Worm (Caenorhabditis elegans) whole organism, L2 larva: ENCODE data around the gene tag-290.

Source experiments
- C34F6.9 ChIP-seq: fragments of 150-350 bp; optimal IDR thresholded peaks from 2 replicates; lab custom pipeline; 2014; ENCODE audit warnings: missing biosample characterization, missing genetic modification characterization
- Y55F3AM.14 ChIP-seq: fragments of 200-800 bp; sonication (Bioruptor generic); optimal IDR thresholded peaks from 2 replicates; lab custom pipeline; 2018; ENCODE audit warnings: mild to moderate bottlenecking, missing genetic modification characterization, missing compliant biosample characterization
- ama-1 ChIP-seq: fragments of 150-350 bp; optimal IDR thresholded peaks from 2 replicates; lab custom pipeline; 2018; ENCODE audit warnings: inconsistent platforms
- blmp-1 ChIP-seq: sonication (generic microtip); optimal IDR thresholded peaks from 2 replicates; lab custom pipeline; 2017; ENCODE audit warnings: missing genetic modification characterization, mild to moderate bottlenecking, missing compliant biosample characterization, antibody characterized with exemption, moderate library complexity; ENCODE audit not compliant: insufficient read depth
- ceh-16 ChIP-seq: fragments of 150-350 bp; optimal IDR thresholded peaks from 2 replicates; lab custom pipeline; 2014; ENCODE audit warnings: missing biosample characterization, missing genetic modification characterization
- crh-2 ChIP-seq: sonication (generic microtip); optimal IDR thresholded peaks from 2 replicates; lab custom pipeline; 2017; ENCODE audit warnings: missing biosample characterization, missing genetic modification characterization
- egl-27 ChIP-seq: sonication (generic microtip); optimal IDR thresholded peaks from 3 replicates; lab custom pipeline; 2017; ENCODE audit warnings: missing biosample characterization, missing genetic modification reagents, missing genetic modification characterization
- elt-1 ChIP-seq: fragments of 150-350 bp; optimal IDR thresholded peaks from 2 replicates; lab custom pipeline; 2014; ENCODE audit warnings: missing biosample characterization, missing genetic modification characterization
- elt-3 ChIP-seq: sonication (generic microtip); optimal IDR thresholded peaks from 2 replicates; lab custom pipeline; 2017; ENCODE audit warnings: missing biosample characterization, missing genetic modification characterization
- fos-1 ChIP-seq: fragments of 150-350 bp; optimal IDR thresholded peaks from 2 replicates; lab custom pipeline; 2014; ENCODE audit warnings: missing biosample characterization, missing genetic modification characterization
- gmeb-1 ChIP-seq: fragments of 150-350 bp; optimal IDR thresholded peaks from 2 replicates; lab custom pipeline; 2014; ENCODE audit warnings: missing biosample characterization, missing genetic modification characterization
- lin-11 ChIP-seq: fragments of 150-350 bp; sonication (generic microtip); optimal IDR thresholded peaks from 2 replicates; lab custom pipeline; 2014; ENCODE audit warnings: missing biosample characterization, missing genetic modification characterization, inconsistent platforms, mixed read lengths
- lin-13 ChIP-seq: fragments of 150-350 bp; optimal IDR thresholded peaks from 2 replicates; lab custom pipeline; 2014; ENCODE audit warnings: missing biosample characterization, missing genetic modification reagents, missing genetic modification characterization
- lsy-2 ChIP-seq, 2 experiments: fragments of 150-350 bp in 1 of 2; sonication (generic microtip) in 1 of 2; optimal IDR thresholded peaks; 2 replicates each; lab custom pipeline; 2014 to 2017; ENCODE audit warnings: missing biosample characterization in 2 of 2, missing genetic modification characterization in 2 of 2
- mab-5 ChIP-seq: fragments of 150-350 bp; optimal IDR thresholded peaks from 2 replicates; lab custom pipeline; 2014; ENCODE audit warnings: missing biosample characterization, missing genetic modification characterization
- mbf-1 ChIP-seq: sonication (generic microtip); optimal IDR thresholded peaks from 2 replicates; lab custom pipeline; 2017; ENCODE audit warnings: missing biosample characterization, missing genetic modification characterization
- nhr-10 ChIP-seq: sonication (generic microtip); optimal IDR thresholded peaks from 2 replicates; lab custom pipeline; 2017; ENCODE audit warnings: missing biosample characterization, missing genetic modification characterization
- nhr-11 ChIP-seq: fragments of 150-350 bp; optimal IDR thresholded peaks from 2 replicates; lab custom pipeline; 2014; ENCODE audit warnings: missing biosample characterization, missing genetic modification characterization
- nhr-12 ChIP-seq: fragments of 150-350 bp; optimal IDR thresholded peaks from 2 replicates; lab custom pipeline; 2014; ENCODE audit warnings: missing biosample characterization, missing genetic modification characterization
- nhr-129 ChIP-seq: fragments of 150-350 bp; optimal IDR thresholded peaks from 2 replicates; lab custom pipeline; 2014; ENCODE audit warnings: missing biosample characterization, missing genetic modification characterization
- nhr-21 ChIP-seq: fragments of 150-350 bp; optimal IDR thresholded peaks from 2 replicates; lab custom pipeline; 2014; ENCODE audit warnings: missing biosample characterization, missing genetic modification characterization
- nhr-237 ChIP-seq: fragments of 150-350 bp; optimal IDR thresholded peaks from 2 replicates; lab custom pipeline; 2014; ENCODE audit warnings: missing biosample characterization, missing genetic modification characterization
- nhr-25 ChIP-seq: fragments of 150-350 bp; sonication (generic microtip); optimal IDR thresholded peaks from 3 replicates; lab custom pipeline; 2014; ENCODE audit warnings: missing biosample characterization, missing genetic modification characterization
- nhr-6 ChIP-seq: fragments of 150-350 bp; optimal IDR thresholded peaks from 2 replicates; lab custom pipeline; 2014; ENCODE audit warnings: missing biosample characterization, missing genetic modification characterization
- nhr-77 ChIP-seq: fragments of 150-350 bp; optimal IDR thresholded peaks from 2 replicates; lab custom pipeline; 2014; ENCODE audit warnings: missing biosample characterization, missing genetic modification characterization
- peb-1 ChIP-seq: fragments of 150-350 bp; optimal IDR thresholded peaks from 2 replicates; lab custom pipeline; 2014; ENCODE audit warnings: missing biosample characterization, missing genetic modification characterization
- sem-4 ChIP-seq: fragments of 150-350 bp; optimal IDR thresholded peaks from 2 replicates; lab custom pipeline; 2014; ENCODE audit warnings: missing biosample characterization, missing genetic modification reagents, missing genetic modification characterization
- sma-3 ChIP-seq: sonication (generic microtip); optimal IDR thresholded peaks from 2 replicates; lab custom pipeline; 2016; ENCODE audit warnings: missing genetic modification reagents, missing genetic modification characterization, missing compliant biosample characterization
- sma-9 ChIP-seq, 2 experiments: fragments of 150-350 bp in 1 of 2; sonication (generic microtip) in 1 of 2; optimal IDR thresholded peaks; 2 replicates each; lab custom pipeline; 2014 to 2016; ENCODE audit warnings: missing genetic modification characterization in 2 of 2, mild to moderate bottlenecking in 1 of 2, missing biosample characterization in 1 of 2, missing compliant biosample characterization in 1 of 2, missing genetic modification reagents in 1 of 2, moderate library complexity in 1 of 2
- snpc-4 ChIP-seq: fragments of 150-350 bp; optimal IDR thresholded peaks from 2 replicates; lab custom pipeline; 2014; ENCODE audit warnings: missing biosample characterization, missing genetic modification characterization
- unc-39 ChIP-seq: fragments of 150-350 bp; optimal IDR thresholded peaks from 2 replicates; lab custom pipeline; 2014; ENCODE audit warnings: missing biosample characterization, missing genetic modification characterization
- unc-55 ChIP-seq: fragments of 150-350 bp; sonication (generic microtip); optimal IDR thresholded peaks from 3 replicates; lab custom pipeline; 2014; ENCODE audit warnings: missing biosample characterization, missing genetic modification reagents, missing genetic modification characterization
- zag-1 ChIP-seq: fragments of 150-350 bp; optimal IDR thresholded peaks from 2 replicates; lab custom pipeline; 2014; ENCODE audit warnings: missing biosample characterization, missing genetic modification characterization
- ztf-4 ChIP-seq: fragments of 150-350 bp; optimal IDR thresholded peaks from 2 replicates; lab custom pipeline; 2014; ENCODE audit warnings: missing biosample characterization, missing genetic modification characterization

Gene tag-290

DNA sequence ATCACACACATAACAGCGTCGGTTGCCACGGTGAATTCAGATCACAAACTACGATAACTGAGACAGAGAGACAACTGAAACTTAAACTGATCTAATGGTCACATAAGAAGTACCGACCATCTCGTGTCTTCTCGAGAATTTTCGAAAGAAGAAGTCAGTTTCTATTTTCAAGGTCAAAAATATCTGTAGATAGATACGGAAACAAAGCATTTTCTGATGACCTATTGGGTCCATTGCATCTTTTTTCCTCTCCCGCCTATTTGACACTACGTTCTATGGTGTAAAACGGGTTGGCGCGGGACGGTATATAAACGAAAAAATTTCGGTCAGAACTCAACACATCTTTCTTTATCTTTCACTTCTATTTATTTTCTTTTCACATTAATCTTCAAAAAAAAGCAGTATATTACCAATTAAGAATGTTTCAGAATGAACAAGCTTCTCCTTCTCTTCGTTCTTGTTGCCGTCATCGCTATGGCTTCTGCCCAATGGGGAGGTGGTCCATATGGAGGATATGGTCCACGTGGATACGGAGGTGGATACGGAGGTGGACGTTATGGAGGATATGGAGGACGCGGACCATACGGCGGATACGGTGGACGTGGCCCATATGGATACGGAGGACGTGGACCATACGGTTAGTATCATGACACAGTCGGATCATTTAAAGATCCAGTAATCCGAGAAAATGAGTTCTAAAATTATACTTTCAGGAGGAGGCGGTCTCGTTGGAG lies 3.0 kb downstream of the tag-290 start, which contains the start of gene nlp-24:
nlp-24 (plus strand) TSS at position 429 of the 734 bp plus-strand sequence.
- TF ChIP-seq sma-9 (GFP tag; optimal IDR thresholded peaks at IDR 0.05; lab: Kevin White, UChicago), result peak; percentile 72
- TF ChIP-seq sma-9 (tag; optimal IDR thresholded peaks at IDR 0.05; lab: Kevin White, UChicago), result no peak
- peak in 1 of 2 experiments; percentile 46 for TF ChIP-seq lsy-2 (tag; optimal IDR thresholded peaks at IDR 0.05; lab: Kevin White, UChicago)
- TF ChIP-seq mbf-1 (tag; lab: Kevin White, UChicago), result no peak
- peak; percentile 90 for TF ChIP-seq nhr-25 (tag; lab: Kevin White, UChicago)
- TF ChIP-seq lin-13 (GFP tag; lab: Kevin White, UChicago), result no peak
- peak; percentile 2 for TF ChIP-seq elt-1
- TF ChIP-seq nhr-6 (tag; lab: Kevin White, UChicago), result peak; percentile 49
- peak; percentile 20 for TF ChIP-seq fos-1 (tag; lab: Kevin White, UChicago)
- no peak for TF ChIP-seq zag-1 (tag; lab: Kevin White, UChicago)
- no peak for TF ChIP-seq unc-39 (tag; lab: Kevin White, UChicago)
- TF ChIP-seq nhr-21, result peak; percentile 70
- peak; percentile 24 for TF ChIP-seq nhr-129 (tag; lab: Kevin White, UChicago)
- TF ChIP-seq ama-1 (lab: Kevin White, UChicago), result peak; percentile 76
- TF ChIP-seq crh-2, result peak; percentile 19
- TF ChIP-seq blmp-1 (tag; lab: Kevin White, UChicago), result peak; percentile 79
- TF ChIP-seq ceh-16 (tag; lab: Kevin White, UChicago), result peak; percentile 61
- no peak for TF ChIP-seq peb-1 (tag; lab: Kevin White, UChicago)
- peak; percentile 39 for TF ChIP-seq sma-3 (GFP tag; lab: Kevin White, UChicago)

DNA sequence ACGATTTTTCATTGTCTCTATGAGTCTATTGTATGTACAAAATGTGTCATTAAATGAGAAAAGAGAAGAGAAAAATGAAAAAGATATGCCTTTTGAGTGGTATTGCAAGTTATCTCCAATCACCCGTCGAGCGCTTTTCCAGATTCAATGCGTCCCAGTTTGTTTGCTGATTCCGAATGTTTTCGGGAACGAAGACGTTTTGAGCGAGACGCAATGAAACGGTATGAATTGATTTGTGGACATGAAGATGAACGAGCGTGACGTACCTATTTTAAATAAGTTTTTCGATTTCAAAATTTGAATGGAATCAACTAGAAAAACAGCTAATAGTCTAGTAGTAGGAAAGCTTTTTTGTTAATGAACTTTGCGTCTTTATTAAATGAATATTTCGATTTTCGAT lies 3.7 kb downstream of the tag-290 start:
- TF ChIP-seq nhr-21 (peak; percentile 4), C34F6.9 (tag; lab: Kevin White, UChicago) (no peak), nhr-10 (tag; lab: Kevin White, UChicago) (no peak), ama-1 (lab: Kevin White, UChicago) (peak; percentile 53), Y55F3AM.14 (GFP tag; lab: Kevin White, UChicago) (no peak), crh-2 (no peak), blmp-1 (tag; lab: Kevin White, UChicago) (peak; percentile 4), nhr-237 (peak; percentile 5), sem-4 (tag; lab: Kevin White, UChicago) (no peak), ztf-4 (tag; lab: Kevin White, UChicago) (no peak)

DNA sequence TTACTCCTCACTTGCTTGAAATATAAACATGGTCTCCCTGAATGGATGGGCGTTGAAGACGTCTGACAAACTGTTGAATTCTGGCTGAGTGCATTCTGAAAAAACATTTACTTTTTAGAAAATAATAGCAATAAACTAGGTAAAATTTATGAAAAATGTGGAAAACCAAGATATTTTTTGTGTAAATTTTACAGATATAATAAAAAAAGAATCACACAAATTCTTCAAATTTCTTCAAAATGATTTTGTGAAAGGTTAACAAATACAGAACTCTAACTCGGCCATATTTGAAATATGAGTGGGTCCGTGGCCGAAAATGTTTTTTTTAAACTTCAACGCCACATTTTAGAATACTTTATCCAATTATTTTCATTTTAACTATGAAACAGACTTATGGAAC lies 5.1 kb downstream of the tag-290 start, which contains the start of gene glb-15:
glb-15 (minus strand) TSS at position 101 of the 400 bp plus-strand sequence.
- TF ChIP-seq mab-5 (tag; lab: Kevin White, UChicago) (no peak), zag-1 (tag; lab: Kevin White, UChicago) (no peak), ceh-16 (tag; lab: Kevin White, UChicago) (no peak), nhr-11 (tag; lab: Kevin White, UChicago) (no peak), snpc-4 (tag; lab: Kevin White, UChicago) (no peak), nhr-129 (tag; lab: Kevin White, UChicago) (no peak), Y55F3AM.14 (GFP tag; lab: Kevin White, UChicago) (no peak), gmeb-1 (tag; lab: Kevin White, UChicago) (no peak), elt-1 (no peak), egl-27 (tag; lab: Kevin White, UChicago) (no peak), lin-11 (tag; lab: Kevin White, UChicago) (no peak), nhr-12 (tag; lab: Kevin White, UChicago) (no peak), elt-3 (tag; lab: Kevin White, UChicago) (no peak), nhr-77 (tag; lab: Kevin White, UChicago) (no peak), sma-3 (GFP tag; lab: Kevin White, UChicago) (no peak)

DNA sequence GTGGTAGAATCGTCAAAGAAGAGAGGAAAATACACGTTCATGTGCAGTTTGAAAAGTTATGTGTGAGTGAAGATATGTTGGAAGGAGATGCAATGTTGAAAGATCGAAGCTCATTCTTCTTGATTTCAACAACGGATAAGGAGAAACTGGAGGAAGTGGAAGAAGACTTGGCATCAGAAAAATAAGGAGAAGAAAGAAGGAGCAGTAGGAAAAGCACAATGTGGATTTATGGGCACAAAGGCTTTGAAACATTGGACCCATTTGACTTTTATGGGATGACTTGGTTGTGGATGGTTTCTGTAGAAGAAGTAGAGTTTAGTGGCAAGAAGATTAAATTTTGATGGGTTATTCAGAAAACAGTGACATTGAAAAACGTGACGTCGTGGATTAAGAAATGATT lies 7.0 kb downstream of the tag-290 start:
- TF ChIP-seq mab-5 (tag; lab: Kevin White, UChicago) (peak; percentile 58), unc-55 (GFP tag; lab: Kevin White, UChicago) (no peak)
- TF ChIP-seq, all 48 proteins: peak for 1
